Fruit fly (Drosophila melanogaster): Measurements from ENCODE around the gene CG7627.

- no peak for TF ChIP-seq Mnt (GFP tag; optimal IDR thresholded peaks at IDR 0.05)
- TF ChIP-seq CG7045 (GFP tag; optimal IDR thresholded peaks at IDR 0.05) = no peak
- no peak for TF ChIP-seq CG11617 (GFP tag; optimal IDR thresholded peaks at IDR 0.05)
- no peak for TF ChIP-seq pad (GFP tag; optimal IDR thresholded peaks at IDR 0.05)
These were observed 37.1 kb downstream of the CG7627 start, which contains the start of gene CG7781 for dm6 chr2L:8325150-8325549.
